Worm (Caenorhabditis elegans) whole organism, early embryonic: Measurements from ENCODE around the gene nhr-269.

Experiments used
- B0310.2 ChIP-seq: sonication (generic microtip); optimal IDR thresholded peaks from 2 replicates; lab custom pipeline; 2016; ENCODE audit warnings: mild to moderate bottlenecking, missing genetic modification characterization, missing compliant biosample characterization
- F13C5.2 ChIP-seq: sonication (generic microtip); optimal IDR thresholded peaks from 2 replicates; lab custom pipeline; 2017; ENCODE audit warnings: mild to moderate bottlenecking, missing genetic modification characterization, inconsistent platforms, missing compliant biosample characterization
- aly-1 ChIP-seq: sonication (generic microtip); optimal IDR thresholded peaks from 2 replicates; lab custom pipeline; 2016; ENCODE audit warnings: missing genetic modification characterization, missing compliant biosample characterization
- ama-1 ChIP-seq: fragments of 150-350 bp; optimal IDR thresholded peaks from 2 replicates; lab custom pipeline; 2014
- ceh-13 ChIP-seq: fragments of 200-800 bp; sonication (Bioruptor generic); optimal IDR thresholded peaks from 2 replicates; lab custom pipeline; 2018; ENCODE audit warnings: mild to moderate bottlenecking, missing genetic modification characterization, missing compliant biosample characterization
- ceh-36 ChIP-seq: sonication (generic microtip); optimal IDR thresholded peaks from 2 replicates; lab custom pipeline; 2016; ENCODE audit warnings: missing genetic modification characterization, inconsistent platforms, missing compliant biosample characterization
- ets-7 ChIP-seq: sonication (generic microtip); optimal IDR thresholded peaks from 2 replicates; lab custom pipeline; 2016; ENCODE audit warnings: missing genotype, missing genetic modification characterization, missing compliant biosample characterization
- flt-1 ChIP-seq: fragments of 200-800 bp; sonication (Bioruptor generic); IDR thresholded peaks from 2 replicates; pipeline ENCODE4 v1.3.6; 2022; ENCODE audit warnings: missing genetic modification characterization, missing compliant biosample characterization
- hmbx-1 ChIP-seq: sonication (generic microtip); optimal IDR thresholded peaks from 2 replicates; lab custom pipeline; 2016; ENCODE audit warnings: mild to moderate bottlenecking, missing genetic modification characterization, missing compliant biosample characterization
- hmg-4 ChIP-seq: fragments of 200-800 bp; sonication (Bioruptor generic); optimal IDR thresholded peaks from 2 replicates; lab custom pipeline; 2018; ENCODE audit warnings: mild to moderate bottlenecking, missing genetic modification characterization, missing compliant biosample characterization
- hnd-1 ChIP-seq: sonication (generic microtip); optimal IDR thresholded peaks from 2 replicates; lab custom pipeline; 2016; ENCODE audit warnings: missing genetic modification characterization, missing compliant biosample characterization
- pes-1 ChIP-seq: fragments of 200-800 bp; sonication (Bioruptor generic); IDR thresholded peaks from 2 replicates; pipeline ENCODE4 v1.3.6; 2022; ENCODE audit warnings: missing genetic modification reagents, missing genetic modification characterization, missing compliant biosample characterization
- scrt-1 ChIP-seq: fragments of 200-800 bp; sonication (Bioruptor generic); IDR thresholded peaks from 2 replicates; pipeline ENCODE4 v1.3.6; 2022; ENCODE audit warnings: missing genetic modification characterization, missing compliant biosample characterization
- sea-1 ChIP-seq: fragments of 200-800 bp; sonication (Bioruptor generic); conservative IDR thresholded peaks from 2 replicates; pipeline ENCODE4 v1.3.6; 2022; ENCODE audit warnings: missing genetic modification characterization, missing compliant biosample characterization
- tbx-11 ChIP-seq: fragments of 200-800 bp; sonication (Bioruptor generic); IDR thresholded peaks from 2 replicates; pipeline ENCODE4 v1.3.6; 2022; ENCODE audit warnings: missing genetic modification characterization, missing compliant biosample characterization
- tbx-37 ChIP-seq: fragments of 200-800 bp; sonication (Bioruptor generic); conservative IDR thresholded peaks from 2 replicates; pipeline ENCODE4 v1.3.6; 2022; ENCODE audit warnings: missing genetic modification reagents, missing genetic modification characterization, missing compliant biosample characterization
- tra-4 ChIP-seq: sonication (generic microtip); optimal IDR thresholded peaks from 2 replicates; lab custom pipeline; 2017; ENCODE audit warnings: missing genetic modification characterization, missing compliant biosample characterization

Gene nhr-269

DNA sequence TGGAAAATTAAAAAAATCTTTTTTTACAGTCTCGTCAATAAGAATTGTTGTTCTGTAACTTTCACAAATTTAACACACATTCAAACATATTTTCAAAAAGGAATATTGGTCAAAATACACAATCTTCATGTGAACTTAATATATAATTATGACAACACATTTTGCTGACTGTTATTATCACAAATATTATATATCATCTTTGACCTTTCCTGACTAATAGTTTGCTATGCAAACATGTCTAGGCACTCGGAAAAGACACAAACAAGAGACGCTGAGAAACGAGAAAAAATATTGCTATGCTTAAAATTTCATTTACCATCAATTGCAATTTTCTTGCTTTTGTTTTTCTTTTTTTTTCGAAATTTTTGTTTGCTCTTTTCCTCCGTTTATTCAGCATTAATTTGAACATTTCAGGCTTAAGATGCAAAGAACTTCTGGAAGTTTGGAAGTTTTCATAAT, 32.3 kb upstream of the nhr-269 start, which contains the start of gene fbxa-135:
Gene fbxa-135, plus strand, starts transcription at position 409 of the 459 bp plus-strand sequence.
- TF ChIP-seq pes-1 (GFP tag; lab: Robert Waterston, UW), result no peak
- no peak for TF ChIP-seq scrt-1 (GFP tag; lab: Robert Waterston, UW)
- no peak for TF ChIP-seq flt-1 (GFP tag; lab: Robert Waterston, UW)
- no peak for TF ChIP-seq B0310.2 (tag; lab: Kevin White, UChicago)
- TF ChIP-seq hmg-4, result no peak
- TF ChIP-seq hmbx-1 (tag; lab: Kevin White, UChicago), result no peak

DNA sequence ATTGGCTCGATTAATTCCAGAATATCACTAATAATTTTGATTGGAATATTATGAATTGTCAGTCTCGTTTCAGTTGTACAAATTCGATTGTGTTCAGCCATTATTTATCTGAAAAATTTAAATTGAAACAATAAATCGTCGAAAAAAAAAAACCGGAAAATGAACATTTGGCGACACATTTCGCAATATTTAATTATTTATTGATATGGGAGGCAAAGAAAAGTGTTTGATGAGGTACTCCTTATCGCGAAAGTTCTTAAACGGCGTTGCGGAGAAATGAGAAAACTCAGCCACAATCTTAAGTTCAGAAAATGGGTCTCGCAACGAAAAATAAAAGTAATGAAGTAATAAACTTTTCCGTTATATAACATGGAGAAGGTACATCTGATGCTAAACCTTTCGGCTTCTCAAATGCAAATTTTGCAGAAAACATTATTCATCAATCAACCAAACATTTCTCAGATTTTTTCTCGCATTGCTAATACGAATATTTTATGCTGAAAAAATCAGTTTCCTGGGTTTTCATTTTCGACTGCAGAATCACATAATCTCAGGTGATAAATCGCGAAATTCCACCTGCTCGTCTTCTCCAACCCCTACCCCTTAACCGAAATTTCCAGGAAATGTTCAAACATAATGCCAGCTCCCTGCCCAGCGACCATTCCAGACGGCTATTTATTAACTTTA, 30.2 kb upstream of the nhr-269 start, which contains the start of the genes T06E6.15 and sri-7:
Gene T06E6.15, minus strand, starts transcription at position 101 of the 687 bp plus-strand sequence.
Gene sri-7, plus strand, starts transcription at position 637 of the 687 bp plus-strand sequence.
- TF ChIP-seq pes-1 (GFP tag; lab: Robert Waterston, UW), result no peak

ce11 chrV:15398728-15399127, 29.1 kb upstream of the nhr-269 start, which contains the start of gene fbxa-199:
Gene fbxa-199 (minus strand): TSS chrV:15398828.
- TF ChIP-seq flt-1 (GFP tag; lab: Robert Waterston, UW) (no peak), ceh-13 (GFP tag; lab: Kevin White, UChicago) (no peak), sea-1 (GFP tag; lab: Robert Waterston, UW) (no peak), F13C5.2 (tag; lab: Kevin White, UChicago) (no peak), hmg-4 (no peak), tra-4 (tag; lab: Kevin White, UChicago) (no peak), tbx-11 (GFP tag; lab: Robert Waterston, UW) (no peak), tbx-37 (no peak), scrt-1 (GFP tag; lab: Robert Waterston, UW) (no peak), aly-1 (no peak), B0310.2 (tag; lab: Kevin White, UChicago) (no peak), hnd-1 (tag; lab: Kevin White, UChicago) (no peak), ama-1 (lab: Kevin White, UChicago) (no peak), hmbx-1 (tag; lab: Kevin White, UChicago) (no peak), ceh-36 (no peak), ets-7 (no peak)

DNA sequence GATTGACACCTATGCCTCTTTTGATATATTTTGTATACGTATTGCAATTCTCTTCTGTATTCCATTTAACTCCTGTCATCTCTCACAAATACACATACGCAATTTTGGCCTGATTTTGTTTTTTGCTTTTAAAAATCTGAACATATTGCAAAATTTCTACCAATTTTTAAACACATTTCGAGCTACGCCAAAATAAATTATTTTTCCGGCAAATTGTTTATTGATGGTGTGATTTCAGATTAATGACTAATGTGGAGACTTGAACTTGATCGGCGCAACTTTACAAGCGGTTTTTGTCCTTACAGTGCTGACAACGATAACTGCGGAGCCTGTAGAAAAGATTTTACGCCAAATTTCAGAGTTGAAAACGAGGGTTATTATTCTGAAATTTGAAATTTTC, 27.5 kb upstream of the nhr-269 start:
- no peak for TF ChIP-seq ets-7
- no peak for TF ChIP-seq hnd-1 (tag; lab: Kevin White, UChicago)
- TF ChIP-seq hmbx-1 (tag; lab: Kevin White, UChicago), result no peak
- no peak for TF ChIP-seq pes-1 (GFP tag; lab: Robert Waterston, UW)
- TF ChIP-seq tbx-11 (GFP tag; lab: Robert Waterston, UW), result no peak
- TF ChIP-seq ama-1 (lab: Kevin White, UChicago), result no peak
- TF ChIP-seq ceh-36, result no peak
- TF ChIP-seq aly-1, result no peak
- no peak for TF ChIP-seq F13C5.2 (tag; lab: Kevin White, UChicago)
- no peak for TF ChIP-seq hmg-4
- no peak for TF ChIP-seq sea-1 (GFP tag; lab: Robert Waterston, UW)
- no peak for TF ChIP-seq B0310.2 (tag; lab: Kevin White, UChicago)
- no peak for TF ChIP-seq tbx-37

- TF ChIP-seq sea-1 (GFP tag; lab: Robert Waterston, UW) (no peak), pes-1 (GFP tag; lab: Robert Waterston, UW) (0 out of 2 replicates have a peak, but pooled peaks have one; percentile 37), ceh-36 (no peak), flt-1 (GFP tag; lab: Robert Waterston, UW) (no peak), tbx-37 (no peak), aly-1 (no peak), tbx-11 (GFP tag; lab: Robert Waterston, UW) (no peak), ama-1 (lab: Kevin White, UChicago) (no peak), B0310.2 (tag; lab: Kevin White, UChicago) (no peak)
Measured at ce11 chrV:15395347-15395746, 25.7 kb upstream of the nhr-269 start, which contains the start of gene cyb-3. Gene cyb-3 (plus strand): TSS chrV:15395696.

DNA sequence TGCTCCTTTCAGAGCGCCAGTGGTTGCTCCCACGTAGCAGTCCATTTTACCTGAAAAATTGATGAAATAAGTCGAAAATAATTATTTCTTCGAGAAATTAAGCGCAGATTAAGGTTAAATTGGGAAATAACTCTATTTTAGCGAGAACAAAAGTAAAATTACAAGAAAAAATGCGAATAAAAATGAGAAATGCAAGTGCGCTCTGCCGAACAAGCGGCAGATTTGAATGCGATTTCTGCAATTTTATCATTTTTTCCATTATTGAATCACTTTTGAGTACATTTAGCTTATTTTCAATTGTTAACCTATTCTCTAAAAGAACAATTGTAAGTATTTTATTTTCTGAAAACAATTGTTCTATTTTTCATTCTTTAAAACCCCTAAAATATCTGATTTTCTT, 25.3 kb upstream of the nhr-269 start, which contains the start of gene T06E6.1:
Gene T06E6.1, minus strand, starts transcription at position 56 of the 400 bp plus-strand sequence.
- TF ChIP-seq hmbx-1 (tag; lab: Kevin White, UChicago) (no peak), F13C5.2 (tag; lab: Kevin White, UChicago) (no peak), tbx-37 (no peak)

ce11 chrV:15392064-15392463, 22.5 kb upstream of the nhr-269 start:
- no peak for TF ChIP-seq F13C5.2 (tag; lab: Kevin White, UChicago)
- no peak for TF ChIP-seq hmg-4
- no peak for TF ChIP-seq hmbx-1 (tag; lab: Kevin White, UChicago)
- no peak for TF ChIP-seq tbx-11 (GFP tag; lab: Robert Waterston, UW)
- TF ChIP-seq tra-4 (tag; lab: Kevin White, UChicago), result no peak
- TF ChIP-seq ceh-36, result no peak
- no peak for TF ChIP-seq hnd-1 (tag; lab: Kevin White, UChicago)
- TF ChIP-seq scrt-1 (GFP tag; lab: Robert Waterston, UW), result no peak
- TF ChIP-seq ceh-13 (GFP tag; lab: Kevin White, UChicago), result no peak
- no peak for TF ChIP-seq flt-1 (GFP tag; lab: Robert Waterston, UW)
- TF ChIP-seq sea-1 (GFP tag; lab: Robert Waterston, UW), result no peak
- TF ChIP-seq tbx-37, result no peak
- no peak for TF ChIP-seq ets-7
- TF ChIP-seq ama-1 (lab: Kevin White, UChicago), result no peak
- TF ChIP-seq B0310.2 (tag; lab: Kevin White, UChicago), result no peak
- no peak for TF ChIP-seq aly-1
